Fruit fly (Drosophila melanogaster): ENCODE results near the gene CG3078.
A peak's percentile ranks its signal among the peaks of the same experiment; 100 is the strongest.

Gene CG3078

dm6 chrX:2301613-2302522 is 42.2 kb upstream of the CG3078 start:
- peak; percentile 78 for TF ChIP-seq Pif1A (GFP tag; optimal IDR thresholded peaks at IDR 0.05)
- no peak for TF ChIP-seq D1 (tag; optimal IDR thresholded peaks at IDR 0.05)
- peak; percentile 60 for TF ChIP-seq CG9948 (tag; optimal IDR thresholded peaks at IDR 0.05)
- peak; percentile 70 for TF ChIP-seq CG8301 (tag; optimal IDR thresholded peaks at IDR 0.05)
- peak; percentile 19 for TF ChIP-seq gl (tag; optimal IDR thresholded peaks at IDR 0.05)
- peak; percentile 28 for TF ChIP-seq CG13204 (GFP tag; optimal IDR thresholded peaks at IDR 0.05)
- TF ChIP-seq CG17806 (tag; optimal IDR thresholded peaks at IDR 0.05) = peak; percentile 60
- TF ChIP-seq fd96Ca (GFP tag; IDR thresholded peaks at IDR 0.05) = peak; percentile 85
- TF ChIP-seq Pif1B (GFP tag; optimal IDR thresholded peaks at IDR 0.05) = peak; percentile 59
- TF ChIP-seq rn (GFP tag; IDR thresholded peaks at IDR 0.05) = peak; percentile 59
- TF ChIP-seq CG14655 (GFP tag; optimal IDR thresholded peaks at IDR 0.05) = peak; percentile 79
- TF ChIP-seq EcR (GFP tag; optimal IDR thresholded peaks at IDR 0.05) = no peak
- peak; percentile 45 for TF ChIP-seq CG34367 (tag; optimal IDR thresholded peaks at IDR 0.05)
- peak; percentile 60; the same call in 1 of the 2 replicates for TF ChIP-seq CG10348 (GFP tag; IDR thresholded peaks at IDR 0.05)
- TF ChIP-seq CG4496 (GFP tag; IDR thresholded peaks at IDR 0.05) = peak; percentile 82
- TF ChIP-seq Snoo (tag; optimal IDR thresholded peaks at IDR 0.05) = peak; percentile 63
- peak; percentile 73 for TF ChIP-seq Ets98B (GFP tag; IDR thresholded peaks at IDR 0.05)
- TF ChIP-seq CG15710 (tag; optimal IDR thresholded peaks at IDR 0.05) = peak; percentile 64
- TF ChIP-seq CG12605 (GFP tag; IDR thresholded peaks at IDR 0.05) = peak; percentile 46
- TF ChIP-seq CG8159 (tag; optimal IDR thresholded peaks at IDR 0.05) = peak; percentile 70
- TF ChIP-seq CG32121 (GFP tag; IDR thresholded peaks at IDR 0.05) = peak; percentile 80

- TF ChIP-seq CG13204 (GFP tag; optimal IDR thresholded peaks at IDR 0.05) = peak; percentile 39
- TF ChIP-seq EcR (GFP tag; optimal IDR thresholded peaks at IDR 0.05) = no peak
- peak; percentile 38; the same call in 1 of the 2 replicates for TF ChIP-seq CG12605 (GFP tag; IDR thresholded peaks at IDR 0.05)
- TF ChIP-seq CG14655 (GFP tag; optimal IDR thresholded peaks at IDR 0.05) = peak; percentile 45
- TF ChIP-seq CG8159 (tag; optimal IDR thresholded peaks at IDR 0.05) = peak; percentile 78
- TF ChIP-seq CG15710 (tag; optimal IDR thresholded peaks at IDR 0.05) = peak; percentile 62
- peak; percentile 70 for TF ChIP-seq fd96Ca (GFP tag; IDR thresholded peaks at IDR 0.05)
- peak; percentile 40 for TF ChIP-seq Pif1A (GFP tag; optimal IDR thresholded peaks at IDR 0.05)
- TF ChIP-seq CG32121 (GFP tag; IDR thresholded peaks at IDR 0.05) = peak; percentile 61; the same call in 1 of the 2 replicates
- TF ChIP-seq gl (tag; optimal IDR thresholded peaks at IDR 0.05) = peak; percentile 28
- TF ChIP-seq rn (GFP tag; IDR thresholded peaks at IDR 0.05) = 0 out of 2 replicates have a peak, but pooled peaks have one; percentile 4
- no peak; the same call in 1 of the 2 replicates for TF ChIP-seq Ets98B (GFP tag; IDR thresholded peaks at IDR 0.05)
- peak; percentile 72 for TF ChIP-seq CG9948 (tag; optimal IDR thresholded peaks at IDR 0.05)
- peak; percentile 59 for TF ChIP-seq CG8301 (tag; optimal IDR thresholded peaks at IDR 0.05)
- peak; percentile 38 for TF ChIP-seq CG34367 (tag; optimal IDR thresholded peaks at IDR 0.05)
- TF ChIP-seq D1 (tag; optimal IDR thresholded peaks at IDR 0.05) = no peak
- no peak for TF ChIP-seq CG10348 (GFP tag; IDR thresholded peaks at IDR 0.05)
- peak; percentile 72 for TF ChIP-seq Snoo (tag; optimal IDR thresholded peaks at IDR 0.05)
- TF ChIP-seq Pif1B (GFP tag; optimal IDR thresholded peaks at IDR 0.05) = no peak
- TF ChIP-seq CG4496 (GFP tag; IDR thresholded peaks at IDR 0.05) = peak; percentile 47; the same call in 2 of the 3 replicates
- peak; percentile 53 for TF ChIP-seq CG17806 (tag; optimal IDR thresholded peaks at IDR 0.05)
Observed at dm6 chrX:2301069-2301508, 41.4 kb upstream of the CG3078 start.

dm6 chrX:2300293-2301068 is 40.8 kb upstream of the CG3078 start:
- TF ChIP-seq CG10348 (GFP tag; IDR thresholded peaks at IDR 0.05) = peak; percentile 98
- TF ChIP-seq fd96Ca (GFP tag; IDR thresholded peaks at IDR 0.05) = peak; percentile 100
- TF ChIP-seq CG13204 (GFP tag; optimal IDR thresholded peaks at IDR 0.05) = peak; percentile 97
- peak; percentile 99 for TF ChIP-seq CG8301 (tag; optimal IDR thresholded peaks at IDR 0.05)
- peak; percentile 98 for TF ChIP-seq CG8159 (tag; optimal IDR thresholded peaks at IDR 0.05)
- TF ChIP-seq rn (GFP tag; IDR thresholded peaks at IDR 0.05) = peak; percentile 98
- TF ChIP-seq CG4496 (GFP tag; IDR thresholded peaks at IDR 0.05) = peak; percentile 100
- peak; percentile 99 for TF ChIP-seq CG32121 (GFP tag; IDR thresholded peaks at IDR 0.05)
- peak; percentile 99 for TF ChIP-seq CG9948 (tag; optimal IDR thresholded peaks at IDR 0.05)
- peak; percentile 98 for TF ChIP-seq gl (tag; optimal IDR thresholded peaks at IDR 0.05)
- TF ChIP-seq EcR (GFP tag; optimal IDR thresholded peaks at IDR 0.05) = peak; percentile 75
- peak; percentile 99 for TF ChIP-seq Pif1A (GFP tag; optimal IDR thresholded peaks at IDR 0.05)
- peak; percentile 99 for TF ChIP-seq CG15710 (tag; optimal IDR thresholded peaks at IDR 0.05)
- TF ChIP-seq CG17806 (tag; optimal IDR thresholded peaks at IDR 0.05) = peak; percentile 99
- peak; percentile 99 for TF ChIP-seq CG34367 (tag; optimal IDR thresholded peaks at IDR 0.05)
- TF ChIP-seq Snoo (tag; optimal IDR thresholded peaks at IDR 0.05) = peak; percentile 99
- TF ChIP-seq D1 (tag; optimal IDR thresholded peaks at IDR 0.05) = peak; percentile 97
- TF ChIP-seq CG14655 (GFP tag; optimal IDR thresholded peaks at IDR 0.05) = peak; percentile 99
- TF ChIP-seq Pif1B (GFP tag; optimal IDR thresholded peaks at IDR 0.05) = peak; percentile 99
- TF ChIP-seq Ets98B (GFP tag; IDR thresholded peaks at IDR 0.05) = peak; percentile 99
- TF ChIP-seq CG12605 (GFP tag; IDR thresholded peaks at IDR 0.05) = peak; percentile 99

- TF ChIP-seq EcR (GFP tag; optimal IDR thresholded peaks at IDR 0.05) = peak; percentile 66
- peak; percentile 97 for TF ChIP-seq CG4496 (GFP tag; IDR thresholded peaks at IDR 0.05)
- TF ChIP-seq CG17806 (tag; optimal IDR thresholded peaks at IDR 0.05) = peak; percentile 91
- peak; percentile 89 for TF ChIP-seq CG32121 (GFP tag; IDR thresholded peaks at IDR 0.05)
- peak; percentile 72 for TF ChIP-seq rn (GFP tag; IDR thresholded peaks at IDR 0.05)
- peak; percentile 88 for TF ChIP-seq CG14655 (GFP tag; optimal IDR thresholded peaks at IDR 0.05)
- peak; percentile 95 for TF ChIP-seq fd96Ca (GFP tag; IDR thresholded peaks at IDR 0.05)
- peak; percentile 90 for TF ChIP-seq CG8159 (tag; optimal IDR thresholded peaks at IDR 0.05)
- peak; percentile 79 for TF ChIP-seq D1 (tag; optimal IDR thresholded peaks at IDR 0.05)
- TF ChIP-seq CG34367 (tag; optimal IDR thresholded peaks at IDR 0.05) = peak; percentile 95
- peak; percentile 89 for TF ChIP-seq gl (tag; optimal IDR thresholded peaks at IDR 0.05)
- peak; percentile 89 for TF ChIP-seq Snoo (tag; optimal IDR thresholded peaks at IDR 0.05)
- peak; percentile 94 for TF ChIP-seq Ets98B (GFP tag; IDR thresholded peaks at IDR 0.05)
- peak; percentile 81 for TF ChIP-seq CG9948 (tag; optimal IDR thresholded peaks at IDR 0.05)
- TF ChIP-seq CG8301 (tag; optimal IDR thresholded peaks at IDR 0.05) = peak; percentile 86
- peak; percentile 96 for TF ChIP-seq Pif1A (GFP tag; optimal IDR thresholded peaks at IDR 0.05)
- peak; percentile 93 for TF ChIP-seq CG15710 (tag; optimal IDR thresholded peaks at IDR 0.05)
- peak; percentile 97 for TF ChIP-seq Pif1B (GFP tag; optimal IDR thresholded peaks at IDR 0.05)
- TF ChIP-seq CG12605 (GFP tag; IDR thresholded peaks at IDR 0.05) = peak; percentile 94
- peak; percentile 84 for TF ChIP-seq CG13204 (GFP tag; optimal IDR thresholded peaks at IDR 0.05)
- TF ChIP-seq CG10348 (GFP tag; IDR thresholded peaks at IDR 0.05) = no peak
Observed at dm6 chrX:2298708-2299370, 39.2 kb upstream of the CG3078 start.
